Fruit fly (Drosophila melanogaster) whole organism, pupa: Measurements from ENCODE around the gene CG5290.

Experiments
- CG10348 ChIP-seq: fragments of 200-800 bp; sonication (Bioruptor generic); IDR thresholded peaks from 2 replicates; pipeline ENCODE4 v1.3.6; 2022; ENCODE audit warnings: missing biosample characterization, missing genetic modification characterization
- CG13204 ChIP-seq: fragments of 200-800 bp; sonication (Bioruptor generic); optimal IDR thresholded peaks from 2 replicates; lab custom pipeline; 2018; ENCODE audit warnings: missing biosample characterization, mild to moderate bottlenecking, missing genetic modification characterization, moderate library complexity
- CG14655 ChIP-seq: fragments of 200-800 bp; sonication (Bioruptor generic); optimal IDR thresholded peaks from 3 replicates; lab custom pipeline; 2017; ENCODE audit warnings: mild to moderate bottlenecking, missing biosample characterization, missing genetic modification reagents, missing genetic modification characterization
- CG15710 ChIP-seq: fragments of 200-800 bp; sonication (Bioruptor generic); optimal IDR thresholded peaks from 2 replicates; lab custom pipeline; 2018; ENCODE audit warnings: missing biosample characterization, mild to moderate bottlenecking, missing genetic modification characterization, moderate library complexity
- CG17806 ChIP-seq: fragments of 200-800 bp; sonication (Bioruptor generic); optimal IDR thresholded peaks from 2 replicates; lab custom pipeline; 2018; ENCODE audit warnings: missing biosample characterization, mild to moderate bottlenecking, missing genetic modification characterization, moderate library complexity
- CG32121 ChIP-seq: fragments of 200-800 bp; sonication (Bioruptor generic); IDR thresholded peaks from 2 replicates; pipeline ENCODE4 v1.3.6; 2022; ENCODE audit warnings: missing biosample characterization, missing genetic modification characterization
- CG34367 ChIP-seq: fragments of 200-800 bp; sonication (Bioruptor generic); optimal IDR thresholded peaks from 2 replicates; lab custom pipeline; 2018; ENCODE audit warnings: missing biosample characterization, mild to moderate bottlenecking, missing genetic modification characterization
- CG4496 ChIP-seq: fragments of 200-800 bp; sonication (Bioruptor generic); IDR thresholded peaks from 3 replicates; pipeline ENCODE4 v1.3.6; 2022; ENCODE audit warnings: missing biosample characterization, missing genetic modification characterization
- CG8159 ChIP-seq: fragments of 200-800 bp; sonication (Bioruptor generic); optimal IDR thresholded peaks from 3 replicates; lab custom pipeline; 2018; ENCODE audit warnings: missing biosample characterization, mild to moderate bottlenecking, missing genetic modification characterization, moderate library complexity
- CG8301 ChIP-seq: fragments of 200-800 bp; sonication (Bioruptor generic); optimal IDR thresholded peaks from 2 replicates; lab custom pipeline; 2018; ENCODE audit warnings: missing biosample characterization, mild to moderate bottlenecking, missing genetic modification characterization
- CG9948 ChIP-seq: fragments of 200-800 bp; sonication (Bioruptor generic); optimal IDR thresholded peaks from 2 replicates; lab custom pipeline; 2018; ENCODE audit warnings: missing biosample characterization, mild to moderate bottlenecking, missing genetic modification characterization, moderate library complexity
- D1 ChIP-seq: fragments of 200-800 bp; sonication (Bioruptor generic); optimal IDR thresholded peaks from 2 replicates; lab custom pipeline; 2018; ENCODE audit warnings: missing biosample characterization, mild to moderate bottlenecking, missing genetic modification characterization, moderate library complexity
- EcR ChIP-seq: fragments of 200-800 bp; sonication (Bioruptor generic); optimal IDR thresholded peaks from 3 replicates; lab custom pipeline; 2019; ENCODE audit warnings: missing biosample characterization, missing genetic modification characterization, mild to moderate bottlenecking, moderate library complexity, missing genetic modification reagents
- Ets98B ChIP-seq: fragments of 200-800 bp; sonication (Bioruptor generic); IDR thresholded peaks from 2 replicates; pipeline ENCODE4 v1.3.6; 2022; ENCODE audit warnings: missing biosample characterization, missing genetic modification characterization
- Pif1A ChIP-seq: fragments of 200-800 bp; sonication (Bioruptor generic); optimal IDR thresholded peaks from 3 replicates; lab custom pipeline; 2016; ENCODE audit warnings: missing biosample characterization, missing genetic modification characterization
- Pif1B ChIP-seq: fragments of 200-800 bp; sonication (Bioruptor generic); optimal IDR thresholded peaks from 3 replicates; lab custom pipeline; 2016; ENCODE audit warnings: missing biosample characterization, missing genetic modification characterization
- Snoo ChIP-seq: fragments of 200-800 bp; sonication (Bioruptor generic); optimal IDR thresholded peaks from 3 replicates; lab custom pipeline; 2017; ENCODE audit warnings: missing biosample characterization, mild to moderate bottlenecking, missing genetic modification characterization, inconsistent platforms
- fd96Ca ChIP-seq: fragments of 200-800 bp; sonication (Bioruptor generic); IDR thresholded peaks from 3 replicates; pipeline ENCODE4 v1.3.6; 2022; ENCODE audit warnings: missing biosample characterization, missing genetic modification characterization
- rn ChIP-seq: fragments of 200-800 bp; sonication (Bioruptor generic); IDR thresholded peaks from 2 replicates; pipeline ENCODE4 v1.3.6; 2022; ENCODE audit warnings: missing biosample characterization, missing genetic modification characterization

CG5290 gene

dm6 chr3L:17922182-17923102 is 10.1 kb upstream of the CG5290 start:
- no peak for TF ChIP-seq Pif1A
- no peak for TF ChIP-seq CG8159 (tag; lab: Kevin White, UChicago)
- TF ChIP-seq Pif1B (GFP tag; lab: Kevin White, UChicago): no peak
- no peak for TF ChIP-seq Snoo (tag; lab: Kevin White, UChicago)
- no peak for TF ChIP-seq CG32121
- no peak for TF ChIP-seq CG10348 (GFP tag; lab: Robert Waterston, UW)
- no peak for TF ChIP-seq Ets98B (GFP tag; lab: Robert Waterston, UW)
- TF ChIP-seq EcR (GFP tag; lab: Kevin White, UChicago): peak; percentile 31

- no peak for TF ChIP-seq Snoo (tag; lab: Kevin White, UChicago)
- no peak for TF ChIP-seq CG14655 (GFP tag; lab: Kevin White, UChicago)
- no peak for TF ChIP-seq Ets98B (GFP tag; lab: Robert Waterston, UW)
- no peak for TF ChIP-seq CG17806
- no peak for TF ChIP-seq CG9948
- no peak for TF ChIP-seq rn (GFP tag; lab: Robert Waterston, UW)
- no peak for TF ChIP-seq CG8301 (tag; lab: Kevin White, UChicago)
- no peak for TF ChIP-seq EcR (GFP tag; lab: Kevin White, UChicago)
- TF ChIP-seq CG10348 (GFP tag; lab: Robert Waterston, UW): no peak
- TF ChIP-seq fd96Ca (GFP tag; lab: Robert Waterston, UW): no peak
- TF ChIP-seq CG32121: no peak
- TF ChIP-seq D1 (tag; lab: Kevin White, UChicago): no peak
- no peak for TF ChIP-seq CG15710 (tag; lab: Kevin White, UChicago)
- TF ChIP-seq CG34367 (tag; lab: Kevin White, UChicago): no peak
- no peak for TF ChIP-seq Pif1B (GFP tag; lab: Kevin White, UChicago)
- TF ChIP-seq CG4496 (GFP tag; lab: Robert Waterston, UW): no peak
Measured at dm6 chr3L:17921462-17921861, 9.1 kb upstream of the CG5290 start.

- peak; percentile 20 for TF ChIP-seq CG13204 (GFP tag; lab: Kevin White, UChicago)
- no peak for TF ChIP-seq fd96Ca (GFP tag; lab: Robert Waterston, UW)
- peak; percentile 79 for TF ChIP-seq EcR (GFP tag; lab: Kevin White, UChicago)
- TF ChIP-seq, all 21 proteins: peak for 2
Measured at dm6 chr3L:17917687-17918434, 5.5 kb upstream of the CG5290 start.

- TF ChIP-seq EcR (GFP tag; lab: Kevin White, UChicago) (no peak), CG14655 (GFP tag; lab: Kevin White, UChicago) (no peak), CG10348 (GFP tag; lab: Robert Waterston, UW) (no peak), CG32121 (no peak), rn (GFP tag; lab: Robert Waterston, UW) (no peak), Snoo (tag; lab: Kevin White, UChicago) (no peak), CG4496 (GFP tag; lab: Robert Waterston, UW) (no peak), CG8301 (tag; lab: Kevin White, UChicago) (no peak), CG17806 (no peak)
Measured at dm6 chr3L:17915792-17916540, 3.6 kb upstream of the CG5290 start.

- TF ChIP-seq CG13204 (GFP tag; lab: Kevin White, UChicago) (no peak), CG4496 (GFP tag; lab: Robert Waterston, UW) (peak; percentile 44; the same call in 1 of the 3 replicates), Pif1A (no peak), EcR (GFP tag; lab: Kevin White, UChicago) (peak; percentile 80), CG34367 (tag; lab: Kevin White, UChicago) (no peak)
- TF ChIP-seq, all 21 proteins: peak for 2
Measured at dm6 chr3L:17913966-17914540, 1.7 kb upstream of the CG5290 start.
